Fruit fly (Drosophila melanogaster) whole organism, embryonic: ENCODE data around the gene CG11811.

Experiments
- Adf1 ChIP-seq: fragments of 200-800 bp; sonication (Bioruptor generic); IDR thresholded peaks from 2 replicates; pipeline ENCODE4 v1.3.6; 2022; ENCODE audit warnings: missing biosample characterization, missing genetic modification characterization
- B-H2 ChIP-seq: fragments of 200-800 bp; sonication (Bioruptor generic); optimal IDR thresholded peaks from 2 replicates; lab custom pipeline; 2018; ENCODE audit warnings: missing biosample characterization, mild to moderate bottlenecking, missing genetic modification characterization
- BEAF-32 ChIP-seq: fragments of 200-800 bp; sonication (Bioruptor generic); optimal IDR thresholded peaks from 3 replicates; lab custom pipeline; 2017; ENCODE audit warnings: missing biosample characterization, missing genetic modification characterization, mild to moderate bottlenecking, moderate library complexity, missing genetic modification reagents
- Bgb ChIP-seq: fragments of 200-800 bp; sonication (Bioruptor generic); IDR thresholded peaks from 2 replicates; pipeline ENCODE4 v1.3.6; 2022; ENCODE audit warnings: missing biosample characterization, missing genetic modification characterization; ENCODE audit not compliant: partially characterized antibody
- CG1024 ChIP-seq: fragments of 200-800 bp; sonication (Bioruptor generic); IDR thresholded peaks from 2 replicates; pipeline ENCODE4 v1.3.6; 2022; ENCODE audit warnings: missing biosample characterization, missing genetic modification characterization
- CG14965 ChIP-seq: fragments of 200-800 bp; sonication (Bioruptor generic); optimal IDR thresholded peaks from 2 replicates; lab custom pipeline; 2016; ENCODE audit warnings: missing biosample characterization, missing genetic modification characterization, borderline replicate concordance
- CG15514 ChIP-seq: fragments of 200-800 bp; sonication (Bioruptor generic); optimal IDR thresholded peaks from 3 replicates; lab custom pipeline; 2017; ENCODE audit warnings: missing biosample characterization, missing genetic modification characterization, mild to moderate bottlenecking, moderate library complexity, missing genetic modification reagents
- CG17361 ChIP-seq: fragments of 200-800 bp; sonication (Bioruptor generic); IDR thresholded peaks from 3 replicates; pipeline ENCODE4 v1.3.6; 2022; ENCODE audit warnings: missing biosample characterization, missing genetic modification characterization
- CG1792 ChIP-seq: fragments of 200-800 bp; sonication (Bioruptor generic); optimal IDR thresholded peaks from 2 replicates; lab custom pipeline; 2016; ENCODE audit warnings: missing biosample characterization, missing genetic modification characterization
- CG2202 ChIP-seq: fragments of 200-800 bp; sonication (Bioruptor generic); optimal IDR thresholded peaks from 2 replicates; lab custom pipeline; 2018; ENCODE audit warnings: missing biosample characterization, mild to moderate bottlenecking, missing genetic modification characterization
- CG31365 ChIP-seq: fragments of 200-800 bp; sonication (Bioruptor generic); optimal IDR thresholded peaks from 2 replicates; lab custom pipeline; 2018; ENCODE audit warnings: missing biosample characterization, mild to moderate bottlenecking, missing genetic modification characterization
- CG31388 ChIP-seq: fragments of 200-800 bp; sonication (Bioruptor generic); optimal IDR thresholded peaks from 2 replicates; lab custom pipeline; 2016; ENCODE audit warnings: missing biosample characterization, missing genetic modification characterization
- CG3163 ChIP-seq: fragments of 200-800 bp; sonication (Bioruptor generic); optimal IDR thresholded peaks from 3 replicates; lab custom pipeline; 2016; ENCODE audit warnings: missing biosample characterization, missing genetic modification characterization
- CG6791 ChIP-seq: fragments of 200-800 bp; sonication (Bioruptor generic); IDR thresholded peaks from 3 replicates; pipeline ENCODE4 v1.3.6; 2022; ENCODE audit warnings: missing biosample characterization, missing genetic modification characterization; ENCODE audit not compliant: partially characterized antibody
- CG7556 ChIP-seq: fragments of 200-800 bp; sonication (Bioruptor generic); optimal IDR thresholded peaks from 2 replicates; lab custom pipeline; 2017; ENCODE audit warnings: missing biosample characterization, mild to moderate bottlenecking, missing genetic modification characterization
- CG7839 ChIP-seq: fragments of 200-800 bp; sonication (Bioruptor generic); optimal IDR thresholded peaks from 3 replicates; lab custom pipeline; 2018; ENCODE audit warnings: missing biosample characterization, mild to moderate bottlenecking, missing genetic modification characterization, moderate library complexity
- CG8089 ChIP-seq: fragments of 200-800 bp; sonication (Bioruptor generic); optimal IDR thresholded peaks from 3 replicates; lab custom pipeline; 2016; ENCODE audit warnings: missing biosample characterization, missing genetic modification characterization
- CG8388 ChIP-seq: fragments of 200-800 bp; sonication (Bioruptor generic); optimal IDR thresholded peaks from 2 replicates; lab custom pipeline; 2019; ENCODE audit warnings: missing biosample characterization, mild to moderate bottlenecking, missing genetic modification characterization, moderate library complexity
- CG9817 ChIP-seq: fragments of 200-800 bp; sonication (Bioruptor generic); optimal IDR thresholded peaks from 2 replicates; lab custom pipeline; 2018; ENCODE audit warnings: missing biosample characterization, mild to moderate bottlenecking, missing genetic modification characterization, moderate library complexity
- CHES-1-like ChIP-seq: fragments of 200-800 bp; sonication (Bioruptor generic); optimal IDR thresholded peaks from 2 replicates; lab custom pipeline; 2016; ENCODE audit warnings: missing biosample characterization, missing genetic modification characterization
- CoRest ChIP-seq: fragments of 200-800 bp; sonication (Bioruptor generic); optimal IDR thresholded peaks from 3 replicates; lab custom pipeline; 2018; ENCODE audit warnings: missing biosample characterization, mild to moderate bottlenecking, missing genetic modification characterization, moderate library complexity
- D19A ChIP-seq: fragments of 200-800 bp; optimal IDR thresholded peaks from 3 replicates; lab custom pipeline; 2019; ENCODE audit warnings: missing biosample characterization, mild to moderate bottlenecking, missing genetic modification characterization, moderate library complexity
- Doc3 ChIP-seq: fragments of 200-800 bp; sonication (Bioruptor generic); IDR thresholded peaks from 3 replicates; pipeline ENCODE4 v1.3.6; 2022; ENCODE audit warnings: missing biosample characterization, missing genetic modification characterization; ENCODE audit not compliant: partially characterized antibody
- Dp ChIP-seq: fragments of 200-800 bp; sonication (Bioruptor generic); optimal IDR thresholded peaks from 2 replicates; lab custom pipeline; 2018; ENCODE audit warnings: missing biosample characterization, mild to moderate bottlenecking, missing genetic modification characterization, moderate library complexity
- HLHmδ ChIP-seq: fragments of 200-800 bp; sonication (Bioruptor generic); optimal IDR thresholded peaks from 2 replicates; lab custom pipeline; 2018; ENCODE audit warnings: missing biosample characterization, mild to moderate bottlenecking, missing genetic modification characterization, moderate library complexity
- Hmx ChIP-seq: fragments of 200-800 bp; sonication (Bioruptor generic); optimal IDR thresholded peaks from 2 replicates; lab custom pipeline; 2016; ENCODE audit warnings: missing biosample characterization, missing genetic modification characterization
- NFAT ChIP-seq: fragments of 200-800 bp; sonication (Bioruptor generic); IDR thresholded peaks from 2 replicates; pipeline ENCODE4 v1.3.6; 2022; ENCODE audit warnings: missing biosample characterization, missing genetic modification characterization
- Neu2 ChIP-seq: fragments of 200-800 bp; sonication (Bioruptor generic); optimal IDR thresholded peaks from 3 replicates; lab custom pipeline; 2016; ENCODE audit warnings: missing biosample characterization, missing genetic modification characterization, borderline replicate concordance
- PHDP ChIP-seq: fragments of 200-800 bp; sonication (Bioruptor generic); optimal IDR thresholded peaks from 3 replicates; lab custom pipeline; 2018; ENCODE audit warnings: missing biosample characterization, mild to moderate bottlenecking, missing genetic modification characterization, moderate library complexity
- Ptx1 ChIP-seq: fragments of 200-800 bp; sonication (Bioruptor generic); IDR thresholded peaks from 2 replicates; pipeline ENCODE4 v1.3.6; 2022; ENCODE audit warnings: missing biosample characterization, missing genetic modification characterization
- Sox102F ChIP-seq: fragments of 200-800 bp; sonication (Bioruptor generic); optimal IDR thresholded peaks from 2 replicates; lab custom pipeline; 2018; ENCODE audit warnings: missing biosample characterization, mild to moderate bottlenecking, missing genetic modification characterization, moderate library complexity
- al ChIP-seq: fragments of 200-800 bp; sonication (Bioruptor generic); IDR thresholded peaks from 2 replicates; pipeline ENCODE4 v1.3.6; 2022; ENCODE audit warnings: missing biosample characterization, missing genetic modification characterization
- chif ChIP-seq, 2 experiments: fragments of 200-800 bp; sonication (Bioruptor generic); optimal IDR thresholded peaks; 3 replicates each; lab custom pipeline; 2016; ENCODE audit warnings: missing biosample characterization in 2 of 2, missing genetic modification characterization in 2 of 2
- corto ChIP-seq: fragments of 200-800 bp; sonication (Bioruptor generic); optimal IDR thresholded peaks from 2 replicates; lab custom pipeline; 2016; ENCODE audit warnings: missing biosample characterization, mild to moderate bottlenecking, missing genetic modification characterization, moderate library complexity
- dan ChIP-seq: fragments of 200-800 bp; sonication (Bioruptor generic); IDR thresholded peaks from 2 replicates; pipeline ENCODE4 v1.3.6; 2022; ENCODE audit warnings: missing biosample characterization, missing genetic modification characterization
- dysf ChIP-seq: fragments of 200-800 bp; sonication (Bioruptor generic); IDR thresholded peaks from 3 replicates; pipeline ENCODE4 v1.3.6; 2022; ENCODE audit warnings: missing biosample characterization, missing genetic modification characterization
- esg ChIP-seq: fragments of 200-800 bp; sonication (Bioruptor generic); conservative IDR thresholded peaks from 2 replicates; pipeline ENCODE4 v1.3.6; 2022; ENCODE audit warnings: missing biosample characterization, missing genetic modification characterization
- exex ChIP-seq: fragments of 200-800 bp; sonication (Bioruptor generic); optimal IDR thresholded peaks from 4 replicates; lab custom pipeline; 2018; ENCODE audit warnings: missing biosample characterization, mild to moderate bottlenecking, missing genetic modification characterization, moderate library complexity
- fru ChIP-seq: fragments of >200 bp; optimal IDR thresholded peaks from 2 replicates; lab custom pipeline; 2017
- ftz-f1 ChIP-seq: fragments of 200-800 bp; sonication (Bioruptor generic); optimal IDR thresholded peaks from 2 replicates; lab custom pipeline; 2016; ENCODE audit warnings: missing biosample characterization, missing genetic modification characterization
- fu2 ChIP-seq: fragments of 200-800 bp; sonication (Bioruptor generic); optimal IDR thresholded peaks from 2 replicates; lab custom pipeline; 2016; ENCODE audit warnings: missing biosample characterization, missing genetic modification characterization
- gcm ChIP-seq: fragments of 200-800 bp; sonication (Bioruptor generic); optimal IDR thresholded peaks from 2 replicates; lab custom pipeline; 2019; ENCODE audit warnings: missing biosample characterization, mild to moderate bottlenecking, missing genetic modification characterization, moderate library complexity
- gcm2 ChIP-seq: fragments of 200-800 bp; sonication (Bioruptor generic); optimal IDR thresholded peaks from 2 replicates; lab custom pipeline; 2016; ENCODE audit warnings: missing biosample characterization, missing genetic modification characterization
- lilli ChIP-seq: fragments of 200-800 bp; sonication (Bioruptor generic); optimal IDR thresholded peaks from 3 replicates; lab custom pipeline; 2016; ENCODE audit warnings: missing biosample characterization, missing genetic modification characterization
- psq ChIP-seq: fragments of 200-800 bp; sonication (Bioruptor generic); optimal IDR thresholded peaks from 2 replicates; lab custom pipeline; 2017; ENCODE audit warnings: missing biosample characterization, missing genetic modification characterization
- sd ChIP-seq: fragments of 200-800 bp; sonication (Bioruptor generic); optimal IDR thresholded peaks from 3 replicates; lab custom pipeline; 2018; ENCODE audit warnings: missing biosample characterization, mild to moderate bottlenecking, missing genetic modification characterization, moderate library complexity
- twi ChIP-seq: fragments of 200-800 bp; optimal IDR thresholded peaks from 2 replicates; lab custom pipeline; 2019; ENCODE audit warnings: missing biosample characterization, mild to moderate bottlenecking, missing genetic modification characterization, moderate library complexity
- wek ChIP-seq: fragments of 200-800 bp; sonication (Bioruptor generic); optimal IDR thresholded peaks from 3 replicates; lab custom pipeline; 2018; ENCODE audit warnings: missing biosample characterization, mild to moderate bottlenecking, missing genetic modification characterization, moderate library complexity
- wor ChIP-seq: fragments of 200-800 bp; sonication (Bioruptor generic); IDR thresholded peaks from 2 replicates; pipeline ENCODE4 v1.3.6; 2022; ENCODE audit warnings: missing biosample characterization, missing genetic modification characterization
- zen ChIP-seq: fragments of 200-800 bp; sonication (Bioruptor generic); optimal IDR thresholded peaks from 3 replicates; lab custom pipeline; 2018; ENCODE audit warnings: missing biosample characterization, mild to moderate bottlenecking, missing genetic modification characterization, moderate library complexity

CG11811 gene

dm6 chr3L:10664511-10665062 is 26.2 kb upstream of the CG11811 start, which contains the start of gene simj (continued):
- TF ChIP-seq CG31365 (tag; lab: Kevin White, UChicago) (peak; percentile 58), CG15514 (GFP tag; lab: Kevin White, UChicago) (peak; percentile 87), sd (tag; lab: Kevin White, UChicago) (peak; percentile 59), CHES-1-like (GFP tag; lab: Kevin White, UChicago) (peak; percentile 83), corto (peak; percentile 2), al (GFP tag; lab: Robert Waterston, UW) (no peak), dysf (GFP tag; lab: Robert Waterston, UW) (0 out of 3 replicates have a peak, but pooled peaks have one; percentile 9), Hmx (no peak), BEAF-32 (GFP tag; lab: Kevin White, UChicago) (peak; percentile 92), esg (no peak), NFAT (GFP tag; lab: Robert Waterston, UW) (peak; percentile 68; the same call in 1 of the 2 replicates), Doc3 (peak; percentile 60), ftz-f1 (GFP tag; lab: Kevin White, UChicago) (peak; percentile 14), dan (GFP tag; lab: Robert Waterston, UW) (no peak), exex (tag; lab: Kevin White, UChicago) (peak; percentile 67), CG3163 (GFP tag; lab: Kevin White, UChicago) (peak; percentile 83), fru (lab: Kevin White, UChicago) (no peak), CG31388 (GFP tag; lab: Kevin White, UChicago) (no peak), Bgb (GFP tag; lab: Robert Waterston, UW) (peak; percentile 94), CG17361 (no peak), CoRest (tag; lab: Kevin White, UChicago) (peak; percentile 38), wor (GFP tag; lab: Robert Waterston, UW) (no peak), twi (no peak), Sox102F (GFP tag; lab: Kevin White, UChicago) (no peak), CG1792 (GFP tag; lab: Kevin White, UChicago) (no peak), zen (tag; lab: Kevin White, UChicago) (peak; percentile 15), D19A (tag; lab: Kevin White, UChicago) (peak; percentile 48), CG7556 (no peak), fu2 (GFP tag; lab: Kevin White, UChicago) (peak; percentile 31), wek (GFP tag; lab: Kevin White, UChicago) (peak; percentile 75), psq (GFP tag; lab: Kevin White, UChicago) (peak; percentile 24), CG9817 (tag; lab: Kevin White, UChicago) (no peak), CG8388 (GFP tag; lab: Kevin White, UChicago) (no peak), HLHmδ (GFP tag; lab: Kevin White, UChicago) (peak; percentile 75), CG6791 (peak; percentile 88), gcm2 (GFP tag; lab: Kevin White, UChicago) (peak; percentile 61), gcm (GFP tag; lab: Kevin White, UChicago) (no peak), B-H2 (GFP tag; lab: Kevin White, UChicago) (peak; percentile 87), Neu2 (GFP tag; lab: Kevin White, UChicago) (no peak), CG8089 (GFP tag; lab: Kevin White, UChicago) (peak; percentile 23), Adf1 (GFP tag; lab: Robert Waterston, UW) (peak; percentile 68; the same call in 1 of the 2 replicates), chif (GFP tag; optimal IDR thresholded peaks at IDR 0.05; lab: Kevin White, UChicago) (no peak), CG2202 (tag; lab: Kevin White, UChicago) (peak; percentile 35), CG1024 (no peak), Dp (GFP tag; lab: Kevin White, UChicago) (peak; percentile 81), Ptx1 (no peak), CG7839 (tag; lab: Kevin White, UChicago) (peak; percentile 11), CG14965 (GFP tag; lab: Kevin White, UChicago) (no peak), lilli (peak; percentile 66), PHDP (peak; percentile 34)
